Worm (Caenorhabditis elegans) whole organism, L4/young adult: Measurements from ENCODE around the gene Y54G2A.38.
"Not testable (repeated sequence)": the region's sequence is repeated elsewhere in the genome, so short reads cannot be mapped to it uniquely, and the experiment has no call there.

Experiments used
- W03F9.2 ChIP-seq: fragments of 150-350 bp; optimal IDR thresholded peaks from 2 replicates; lab custom pipeline; 2014; ENCODE audit warnings: missing biosample characterization, missing genetic modification characterization
- him-1 ChIP-seq: sonication (generic microtip); optimal IDR thresholded peaks from 2 replicates; lab custom pipeline; 2016; ENCODE audit warnings: missing genotype, missing genetic modification reagents, missing genetic modification characterization, missing compliant biosample characterization

DNA sequence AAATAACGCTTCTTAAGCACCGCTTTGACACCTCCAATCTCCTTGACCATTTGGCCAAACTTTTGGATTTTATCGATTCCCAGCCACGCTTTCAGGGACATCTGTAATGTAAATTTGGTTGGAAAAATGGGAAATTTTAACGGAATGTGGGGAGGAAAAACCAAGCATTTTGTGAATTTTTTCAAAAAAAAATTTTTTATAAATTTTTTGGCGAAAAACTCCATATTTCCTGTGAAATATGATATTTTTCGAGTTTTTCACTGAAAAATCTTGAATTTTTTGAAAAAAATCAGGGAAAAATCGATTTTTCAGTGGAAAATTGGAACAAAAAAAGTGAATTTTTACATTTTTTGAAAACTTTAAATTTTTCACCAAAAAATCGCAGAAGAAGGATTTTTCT lies 39.5 kb upstream of the Y54G2A.38 start, which contains the start of gene ndua-12:
- not testable (repeated sequence) for TF ChIP-seq him-1; W03F9.2 (tag; lab: Kevin White, UChicago)
